Fruit fly (Drosophila melanogaster): ENCODE data around the gene Zaf1.

Gene Zaf1

DNA sequence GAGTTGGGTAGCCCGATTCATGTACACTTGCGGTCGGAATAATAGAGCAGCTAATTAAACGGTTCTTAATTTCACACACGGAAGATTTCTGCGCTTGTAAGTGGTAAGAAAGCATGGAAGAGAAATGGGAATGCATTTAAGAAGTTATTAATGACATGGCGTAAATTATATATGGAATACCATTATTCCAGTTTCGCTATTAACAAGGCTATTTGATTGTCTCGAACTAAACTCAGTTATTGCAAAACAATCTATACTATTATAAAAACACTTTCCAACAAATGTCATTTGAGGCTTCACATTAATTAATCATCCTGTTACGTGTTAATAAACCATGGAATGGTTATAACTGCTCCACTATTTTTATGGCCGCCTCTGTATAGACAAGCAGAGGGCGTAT is 9.2 kb downstream of the Zaf1 start (continued):
- TF ChIP-seq cyc (GFP tag; optimal IDR thresholded peaks at IDR 0.05) (no peak), Eip93F (GFP tag; optimal IDR thresholded peaks at IDR 0.05) (no peak), Ets96B (tag; optimal IDR thresholded peaks at IDR 0.05) (peak; percentile 46), vri (GFP tag; optimal IDR thresholded peaks at IDR 0.05) (no peak), OdsH (GFP tag; optimal IDR thresholded peaks at IDR 0.05) (peak; percentile 31), Sox14 (GFP tag; optimal IDR thresholded peaks at IDR 0.05) (no peak), Ets21C (GFP tag; optimal IDR thresholded peaks at IDR 0.05) (no peak), svp (GFP tag) (no peak), net (GFP tag; optimal IDR thresholded peaks at IDR 0.05) (peak; percentile 53), CG15336 (GFP tag; IDR thresholded peaks at IDR 0.05) (peak; percentile 55), Gug (GFP tag; IDR thresholded peaks at IDR 0.05) (no peak), CG3919 (GFP tag; optimal IDR thresholded peaks at IDR 0.05) (peak; percentile 14), fd59A (GFP tag; optimal IDR thresholded peaks at IDR 0.05) (peak; percentile 20), achi (GFP tag; optimal IDR thresholded peaks at IDR 0.05) (peak; percentile 26), CG8119 (GFP tag; IDR thresholded peaks at IDR 0.05) (peak; percentile 63), CG34406 (GFP tag; optimal IDR thresholded peaks at IDR 0.05) (no peak), CG11902 (GFP tag; optimal IDR thresholded peaks at IDR 0.05) (no peak), Hr38 (GFP tag; optimal IDR thresholded peaks at IDR 0.05) (no peak), CG9139 (GFP tag; optimal IDR thresholded peaks at IDR 0.05) (no peak), pdm3 (GFP tag; optimal IDR thresholded peaks at IDR 0.05) (peak; percentile 9), acj6 (GFP tag; optimal IDR thresholded peaks at IDR 0.05) (peak; percentile 46), CG10631 (GFP tag; optimal IDR thresholded peaks at IDR 0.05) (peak; percentile 21), Eip78C (GFP tag) (peak; percentile 84), Hr4 (GFP tag; optimal IDR thresholded peaks at IDR 0.05) (peak; percentile 52)

DNA sequence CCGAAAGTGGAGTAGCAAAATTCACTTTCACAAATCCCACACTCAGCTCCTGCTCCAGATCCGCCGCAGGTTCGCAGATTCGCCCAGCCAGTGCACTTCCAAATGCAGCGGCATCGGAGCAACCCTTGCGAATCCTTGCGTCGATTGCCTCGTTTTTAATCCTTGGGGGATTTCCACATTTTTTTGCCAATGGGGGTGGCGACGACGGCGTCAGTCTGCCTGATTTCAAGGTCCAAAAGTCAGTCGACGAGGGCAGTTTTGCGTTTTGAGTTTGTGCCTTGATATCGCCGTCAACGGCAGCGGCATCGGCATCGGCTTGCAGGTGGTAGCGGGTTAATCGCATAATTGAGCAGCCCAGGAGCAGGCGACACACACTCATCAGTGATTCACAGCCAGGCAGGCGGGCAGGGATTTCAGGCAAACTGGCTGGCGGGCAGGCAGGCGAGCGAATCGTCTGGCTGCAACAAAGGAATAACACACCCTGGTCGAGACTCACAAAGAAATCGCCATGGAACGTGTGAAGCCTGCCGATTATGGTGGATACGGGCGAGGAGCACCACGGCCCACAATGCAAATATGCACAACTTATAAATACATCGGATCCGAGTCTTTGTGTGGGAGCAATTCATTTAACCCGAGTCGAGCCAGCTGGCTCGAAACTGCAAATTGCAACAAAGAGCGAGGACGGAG is 9.9 kb downstream of the Zaf1 start:
- TF ChIP-seq CG6854 (GFP tag; optimal IDR thresholded peaks at IDR 0.05) (peak; percentile 1), Sox14 (GFP tag; optimal IDR thresholded peaks at IDR 0.05) (peak; percentile 76), CG6808 (GFP tag; optimal IDR thresholded peaks at IDR 0.05) (peak; percentile 3), CG10669 (GFP tag; optimal IDR thresholded peaks at IDR 0.05) (no peak), acj6 (GFP tag; optimal IDR thresholded peaks at IDR 0.05) (no peak), lz (GFP tag; optimal IDR thresholded peaks at IDR 0.05) (no peak), fd59A (GFP tag; optimal IDR thresholded peaks at IDR 0.05) (no peak), CG6792 (GFP tag; optimal IDR thresholded peaks at IDR 0.05) (no peak), Hr39 (GFP tag; optimal IDR thresholded peaks at IDR 0.05) (no peak), Met (GFP tag; optimal IDR thresholded peaks at IDR 0.05) (no peak), Ets21C (GFP tag; optimal IDR thresholded peaks at IDR 0.05) (no peak), net (GFP tag; optimal IDR thresholded peaks at IDR 0.05) (no peak), Hr4 (GFP tag; optimal IDR thresholded peaks at IDR 0.05) (no peak), esn (GFP tag; optimal IDR thresholded peaks at IDR 0.05) (no peak), Blimp-1 (GFP tag; optimal IDR thresholded peaks at IDR 0.05) (no peak), salr (GFP tag; optimal IDR thresholded peaks at IDR 0.05) (no peak), Sox102F (GFP tag; optimal IDR thresholded peaks at IDR 0.05) (no peak), Hr38 (GFP tag; optimal IDR thresholded peaks at IDR 0.05) (no peak), ss (GFP tag; optimal IDR thresholded peaks at IDR 0.05) (peak in 1 of 2 experiments; percentile 57), CG3032 (tag; optimal IDR thresholded peaks at IDR 0.05) (no peak), svp (GFP tag) (peak; percentile 67), OdsH (GFP tag; optimal IDR thresholded peaks at IDR 0.05) (no peak), CG8632 (GFP tag; optimal IDR thresholded peaks at IDR 0.05) (no peak), CG6276 (GFP tag; optimal IDR thresholded peaks at IDR 0.05) (no peak), CG16779 (tag; optimal IDR thresholded peaks at IDR 0.05) (no peak), fkh (GFP tag; optimal IDR thresholded peaks at IDR 0.05) (no peak), CG11902 (GFP tag; optimal IDR thresholded peaks at IDR 0.05) (no peak), topi (GFP tag; optimal IDR thresholded peaks at IDR 0.05) (no peak), CG8119 (GFP tag; IDR thresholded peaks at IDR 0.05) (no peak), Ets96B (tag; optimal IDR thresholded peaks at IDR 0.05) (no peak), achi (GFP tag; optimal IDR thresholded peaks at IDR 0.05) (no peak), Lpt (GFP tag; optimal IDR thresholded peaks at IDR 0.05) (no peak), Eip78C (GFP tag) (peak; percentile 66), vri (GFP tag; optimal IDR thresholded peaks at IDR 0.05) (no peak), CG6163 (GFP tag; IDR thresholded peaks at IDR 0.05) (no peak), CG1621 (tag; optimal IDR thresholded peaks at IDR 0.05) (peak; percentile 43), pdm3 (GFP tag; optimal IDR thresholded peaks at IDR 0.05) (no peak), Eip93F (GFP tag; optimal IDR thresholded peaks at IDR 0.05) (no peak), Smox (GFP tag; optimal IDR thresholded peaks at IDR 0.05) (no peak), spab (GFP tag; optimal IDR thresholded peaks at IDR 0.05) (no peak), fd85E (GFP tag; optimal IDR thresholded peaks at IDR 0.05) (no peak)
